ENCODE assay signal across 3 fruit fly cellular contexts in genomic region chr3R:14019407-14020050, dm6.
TF ChIP-seq lines count a peak whose summit lies in the region.

No protein-coding gene starts in this region.

- no peak for TF ChIP-seq CTCF in whole organism, embryonic (GFP tag; optimal IDR thresholded peaks at IDR 0.05; lab: Kevin White, UChicago)

TF ChIP-seq in whole organism, adult, 20 proteins besides CTCF, POLR2A, EP300 and RAD21:
- peak; percentile 27 for TF ChIP-seq cic (GFP tag; optimal IDR thresholded peaks at IDR 0.05; lab: Kevin White, UChicago)
- no peak for TF ChIP-seq CG7101 (tag; optimal IDR thresholded peaks at IDR 0.05; lab: Kevin White, UChicago)
- no peak for TF ChIP-seq bab1 (GFP tag; optimal IDR thresholded peaks at IDR 0.05; lab: Kevin White, UChicago)

TF ChIP-seq in whole organism, embryonic, 481 proteins besides CTCF, POLR2A, EP300 and RAD21 (continues in another document):
- TF ChIP-seq trh (GFP tag; optimal IDR thresholded peaks at IDR 0.05; lab: Kevin White, UChicago), result no peak
- TF ChIP-seq CG31388 (GFP tag; optimal IDR thresholded peaks at IDR 0.05; lab: Kevin White, UChicago), result no peak
- TF ChIP-seq CG3065 (GFP tag; optimal IDR thresholded peaks at IDR 0.05; lab: Kevin White, UChicago), result no peak
- TF ChIP-seq CG15269 (tag; optimal IDR thresholded peaks at IDR 0.05; lab: Kevin White, UChicago), result no peak
- no peak for TF ChIP-seq CG8765 (GFP tag; IDR thresholded peaks at IDR 0.05; lab: Robert Waterston, UW)
- no peak for TF ChIP-seq BtbVII (GFP tag; optimal IDR thresholded peaks at IDR 0.05; lab: Kevin White, UChicago)
- no peak for TF ChIP-seq ind (GFP tag; optimal IDR thresholded peaks at IDR 0.05; lab: Kevin White, UChicago)
- TF ChIP-seq CG2712 (tag; optimal IDR thresholded peaks at IDR 0.05; lab: Kevin White, UChicago), result no peak
- no peak for TF ChIP-seq Opbp (GFP tag; IDR thresholded peaks at IDR 0.05; lab: Robert Waterston, UW; ENCODE audit: partially characterized antibody)
- TF ChIP-seq CG18619 (GFP tag; optimal IDR thresholded peaks at IDR 0.05; lab: Kevin White, UChicago), result no peak
- TF ChIP-seq CG13123 (GFP tag; optimal IDR thresholded peaks at IDR 0.05; lab: Kevin White, UChicago), result no peak
- TF ChIP-seq crc (GFP tag; optimal IDR thresholded peaks at IDR 0.05; lab: Kevin White, UChicago), result no peak
- no peak for TF ChIP-seq CG17361 (GFP tag; IDR thresholded peaks at IDR 0.05; lab: Robert Waterston, UW)
- TF ChIP-seq ash1 (GFP tag; optimal IDR thresholded peaks at IDR 0.05; lab: Kevin White, UChicago), result no peak
- TF ChIP-seq Oaz (GFP tag; IDR thresholded peaks at IDR 0.05; lab: Robert Waterston, UW), result no peak
- peak; percentile 97 for TF ChIP-seq Hr39 (optimal IDR thresholded peaks at IDR 0.05; lab: Kevin White, UChicago)
- no peak for TF ChIP-seq gfzf (GFP tag; optimal IDR thresholded peaks at IDR 0.05; lab: Kevin White, UChicago)
- TF ChIP-seq CG31365 (tag; optimal IDR thresholded peaks at IDR 0.05; lab: Kevin White, UChicago), result no peak
- no peak for TF ChIP-seq pho (GFP tag; optimal IDR thresholded peaks at IDR 0.05; lab: Kevin White, UChicago)
- TF ChIP-seq Hr78 (GFP tag; optimal IDR thresholded peaks at IDR 0.05; lab: Kevin White, UChicago), result peak in 1 of 2 experiments; percentile 3
- TF ChIP-seq Lim3 (GFP tag; IDR thresholded peaks at IDR 0.05; lab: Robert Waterston, UW), result no peak; the same call in 1 of the 2 replicates
- no peak for TF ChIP-seq Jarid2 (GFP tag; optimal IDR thresholded peaks at IDR 0.05; lab: Kevin White, UChicago)
- TF ChIP-seq Atf-2 (GFP tag; optimal IDR thresholded peaks at IDR 0.05; lab: Kevin White, UChicago), result no peak
- no peak for TF ChIP-seq Dbx (GFP tag; IDR thresholded peaks at IDR 0.05; lab: Robert Waterston, UW)
- TF ChIP-seq CG7928 (GFP tag; optimal IDR thresholded peaks at IDR 0.05; lab: Kevin White, UChicago), result no peak
- TF ChIP-seq CG16863 (GFP tag; optimal IDR thresholded peaks at IDR 0.05; lab: Kevin White, UChicago), result no peak
- TF ChIP-seq CG1603 (tag; optimal IDR thresholded peaks at IDR 0.05; lab: Kevin White, UChicago), result no peak
- no peak for TF ChIP-seq Dek (tag; optimal IDR thresholded peaks at IDR 0.05; lab: Kevin White, UChicago)
- no peak for TF ChIP-seq pnt (GFP tag; optimal IDR thresholded peaks at IDR 0.05; lab: Kevin White, UChicago)
- TF ChIP-seq NC2β (GFP tag; optimal IDR thresholded peaks at IDR 0.05; lab: Kevin White, UChicago), result no peak
- no peak for TF ChIP-seq scrt (GFP tag; optimal IDR thresholded peaks at IDR 0.05; lab: Kevin White, UChicago)
- peak; percentile 65 for TF ChIP-seq CG34376 (GFP tag; optimal IDR thresholded peaks at IDR 0.05; lab: Kevin White, UChicago)
- no peak for TF ChIP-seq CG2678 (tag; optimal IDR thresholded peaks at IDR 0.05; lab: Kevin White, UChicago)
- no peak for TF ChIP-seq nmo (GFP tag; optimal IDR thresholded peaks at IDR 0.05; lab: Kevin White, UChicago)
- TF ChIP-seq Antp (GFP tag; optimal IDR thresholded peaks at IDR 0.05; lab: Kevin White, UChicago), result no peak
- TF ChIP-seq D (optimal IDR thresholded peaks at IDR 0.05; lab: Kevin White, UChicago), result no peak
- TF ChIP-seq D (GFP tag; optimal IDR thresholded peaks at IDR 0.05; lab: Kevin White, UChicago), result no peak
- TF ChIP-seq Sox102F (GFP tag; optimal IDR thresholded peaks at IDR 0.05; lab: Kevin White, UChicago), result no peak
- no peak for TF ChIP-seq vfl (GFP tag; optimal IDR thresholded peaks at IDR 0.05; lab: Kevin White, UChicago)
- TF ChIP-seq ro (GFP tag; IDR thresholded peaks at IDR 0.05; lab: Robert Waterston, UW), result no peak
- no peak for TF ChIP-seq HmgD (GFP tag; optimal IDR thresholded peaks at IDR 0.05; lab: Kevin White, UChicago)
- TF ChIP-seq CG30431 (GFP tag; optimal IDR thresholded peaks at IDR 0.05; lab: Kevin White, UChicago), result no peak
- TF ChIP-seq Tbp (GFP tag; optimal IDR thresholded peaks at IDR 0.05; lab: Kevin White, UChicago), result no peak
- no peak for TF ChIP-seq CG3407 (GFP tag; optimal IDR thresholded peaks at IDR 0.05; lab: Kevin White, UChicago)
- TF ChIP-seq TFAM (GFP tag; optimal IDR thresholded peaks at IDR 0.05; lab: Kevin White, UChicago), result no peak
- TF ChIP-seq Scr (GFP tag; IDR thresholded peaks at IDR 0.05; lab: Robert Waterston, UW; ENCODE audit: partially characterized antibody), result no peak
- TF ChIP-seq CG11560 (tag; IDR thresholded peaks at IDR 0.05; lab: Robert Waterston, UW), result no peak

TF ChIP-seq in whole organism, prepupa, 60 proteins besides CTCF, POLR2A, EP300 and RAD21:
- TF ChIP-seq CG31627 (GFP tag; optimal IDR thresholded peaks at IDR 0.05; lab: Kevin White, UChicago), result no peak
- TF ChIP-seq vri (GFP tag; optimal IDR thresholded peaks at IDR 0.05; lab: Kevin White, UChicago), result peak; percentile 81
